Worm (Caenorhabditis elegans) whole organism, L4/young adult: ENCODE measurements around the gene F13H8.8.

Experiments
- W03F9.2 ChIP-seq: fragments of 150-350 bp; optimal IDR thresholded peaks from 2 replicates; lab custom pipeline; 2014; ENCODE audit warnings: missing biosample characterization, missing genetic modification characterization
- him-1 ChIP-seq: sonication (generic microtip); optimal IDR thresholded peaks from 2 replicates; lab custom pipeline; 2016; ENCODE audit warnings: missing genotype, missing genetic modification reagents, missing genetic modification characterization, missing compliant biosample characterization

ce11 chrII:6263685-6264084 is 4.2 kb downstream of the F13H8.8 start, which contains the start of gene F13H8.3:
- no peak for TF ChIP-seq W03F9.2 (tag; lab: Kevin White, UChicago)
- TF ChIP-seq him-1, result no peak
